Fruit fly (Drosophila melanogaster): Measurements from ENCODE around the gene bel.

Gene bel

DNA sequence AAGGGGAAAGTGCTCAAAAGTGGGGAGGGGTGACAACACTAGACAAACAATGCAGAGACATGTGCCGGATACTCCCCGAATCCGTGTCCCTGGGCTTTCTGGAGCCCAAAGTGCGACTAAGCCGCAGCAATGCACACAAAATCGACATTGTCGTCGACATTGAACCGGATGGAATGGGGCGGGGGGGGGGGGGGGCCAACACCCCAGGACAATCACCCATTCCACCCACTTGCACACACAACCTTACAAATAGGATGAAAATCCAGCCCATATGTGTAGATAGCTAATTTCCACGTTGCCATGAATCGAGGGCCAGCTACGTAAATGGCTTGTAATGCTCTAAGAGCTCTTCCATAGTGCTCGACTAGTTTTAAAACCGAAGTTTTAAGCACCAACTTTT, 39.8 kb downstream of the bel start:
- TF ChIP-seq CG1620 (GFP tag; optimal IDR thresholded peaks at IDR 0.05) (no peak), ovo (GFP tag; optimal IDR thresholded peaks at IDR 0.05) (no peak), cnc (optimal IDR thresholded peaks at IDR 0.05) (no peak), Hr96 (GFP tag; optimal IDR thresholded peaks at IDR 0.05) (no peak), CG11617 (GFP tag; optimal IDR thresholded peaks at IDR 0.05) (no peak), Mnt (GFP tag; optimal IDR thresholded peaks at IDR 0.05) (no peak), CG33017 (tag; optimal IDR thresholded peaks at IDR 0.05) (no peak), tj (GFP tag; optimal IDR thresholded peaks at IDR 0.05) (no peak), cic (GFP tag; optimal IDR thresholded peaks at IDR 0.05) (no peak), CG14711 (tag; optimal IDR thresholded peaks at IDR 0.05) (no peak), bab1 (GFP tag; optimal IDR thresholded peaks at IDR 0.05) (no peak)

DNA sequence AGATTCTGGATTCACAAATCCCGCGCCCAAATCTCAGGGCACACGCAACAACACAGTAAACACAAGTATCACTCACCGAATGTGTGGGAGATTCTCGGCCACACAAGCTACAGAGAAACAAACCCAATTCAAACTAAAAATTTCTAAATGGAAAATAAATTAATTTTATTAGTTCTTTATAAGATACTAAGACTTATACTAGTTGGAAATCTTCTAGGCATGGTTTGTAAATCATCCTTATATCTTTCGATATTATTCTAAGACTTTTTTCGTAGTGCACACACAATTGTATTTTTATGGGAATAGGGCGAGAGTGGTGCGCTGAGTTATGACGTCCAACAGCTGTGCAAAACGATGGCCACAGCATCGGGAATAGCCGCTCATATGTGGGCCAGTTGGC, 41.5 kb downstream of the bel start:
- TF ChIP-seq cic (GFP tag; optimal IDR thresholded peaks at IDR 0.05) (no peak), CG5204 (GFP tag; optimal IDR thresholded peaks at IDR 0.05) (no peak), CG33017 (tag; optimal IDR thresholded peaks at IDR 0.05) (no peak), Mnt (GFP tag; optimal IDR thresholded peaks at IDR 0.05) (no peak), CG7101 (tag; optimal IDR thresholded peaks at IDR 0.05) (no peak), kay (GFP tag; ENCODE audit: borderline replicate concordance) (no peak), pad (GFP tag; optimal IDR thresholded peaks at IDR 0.05) (no peak), CG11617 (GFP tag; optimal IDR thresholded peaks at IDR 0.05) (no peak), Clk (GFP tag; optimal IDR thresholded peaks at IDR 0.05) (no peak), bab1 (GFP tag; optimal IDR thresholded peaks at IDR 0.05) (no peak), CG1620 (GFP tag; optimal IDR thresholded peaks at IDR 0.05) (no peak), CG12768 (GFP tag; optimal IDR thresholded peaks at IDR 0.05) (no peak), tj (GFP tag; optimal IDR thresholded peaks at IDR 0.05) (no peak), toe (GFP tag; optimal IDR thresholded peaks at IDR 0.05) (no peak)

DNA sequence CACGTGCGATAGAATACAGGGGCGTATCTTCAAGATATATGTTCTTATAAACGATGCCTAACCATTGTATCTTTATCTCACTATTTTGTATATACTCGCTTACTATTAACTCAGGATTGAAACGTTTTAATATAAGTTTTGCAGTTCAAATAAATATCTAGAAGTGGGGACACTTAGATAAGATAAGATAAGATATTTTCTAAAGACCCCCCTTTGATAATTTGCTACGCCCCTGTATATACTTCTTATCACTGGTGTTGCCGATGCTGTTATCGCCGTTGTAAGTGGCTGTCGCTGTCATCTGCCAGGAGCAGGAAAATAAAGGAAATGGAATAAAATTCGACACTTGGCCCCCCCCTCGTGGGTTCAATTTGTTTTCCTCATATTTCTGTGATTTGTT, 44.4 kb downstream of the bel start:
- no peak for TF ChIP-seq CG11617 (GFP tag; optimal IDR thresholded peaks at IDR 0.05)
- no peak for TF ChIP-seq Clk (GFP tag; optimal IDR thresholded peaks at IDR 0.05)
- TF ChIP-seq tj (GFP tag; optimal IDR thresholded peaks at IDR 0.05): no peak
- TF ChIP-seq CG5204 (GFP tag; optimal IDR thresholded peaks at IDR 0.05): no peak
- no peak for TF ChIP-seq cnc (optimal IDR thresholded peaks at IDR 0.05)
- no peak for TF ChIP-seq pad (GFP tag; optimal IDR thresholded peaks at IDR 0.05)
- TF ChIP-seq bab1 (GFP tag; optimal IDR thresholded peaks at IDR 0.05): no peak
- TF ChIP-seq Crg-1 (GFP tag; optimal IDR thresholded peaks at IDR 0.05): no peak
- no peak for TF ChIP-seq kay (GFP tag; ENCODE audit: borderline replicate concordance)
- TF ChIP-seq CG14711 (tag; optimal IDR thresholded peaks at IDR 0.05): no peak

Measured in whole organism, adult.